Fruit fly (Drosophila melanogaster) S2 (cell line): Measurements from ENCODE around the gene Stip1.

ENCODE experiments used
- CG8478 ChIP-seq: fragments of >200 bp; optimal IDR thresholded peaks from 2 replicates; lab custom pipeline; 2018
- CTCF ChIP-seq, 2 experiments: fragments of >200 bp; optimal IDR thresholded peaks; 2 replicates each; lab custom pipeline; 2018

DNA sequence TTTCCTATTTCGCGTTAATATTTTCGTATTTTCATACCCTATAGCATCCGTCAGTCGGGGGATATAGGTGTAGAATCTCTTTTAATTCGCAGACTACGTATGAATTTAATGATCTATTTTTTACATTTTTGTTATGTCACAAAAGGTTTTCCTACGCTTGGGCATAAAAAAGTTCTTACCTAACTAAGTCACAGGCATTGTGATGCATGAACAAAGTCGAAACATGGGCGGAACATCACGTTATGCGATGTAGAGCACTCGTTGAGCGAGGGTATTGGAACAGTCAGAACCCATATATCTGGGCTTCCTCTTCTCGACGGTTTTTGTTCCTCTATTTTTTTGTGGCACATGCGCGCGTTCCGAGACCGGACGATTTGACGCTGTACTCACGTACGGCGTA lies 14.3 kb downstream of the Stip1 start:
- TF ChIP-seq CG8478 (lab: Kevin White, UChicago) (no peak), CTCF (optimal IDR thresholded peaks at IDR 0.05; lab: Kevin White, UChicago) (no peak)
